Worm (Caenorhabditis elegans) whole organism, L4/young adult: ENCODE data around the gene Y67H2A.7.

Experiments
- W03F9.2 ChIP-seq: fragments of 150-350 bp; optimal IDR thresholded peaks from 2 replicates; lab custom pipeline; 2014; ENCODE audit warnings: missing biosample characterization, missing genetic modification characterization
- dao-5 ChIP-seq: sonication (generic microtip); optimal IDR thresholded peaks from 2 replicates; lab custom pipeline; 2016; ENCODE audit warnings: missing genotype, missing genetic modification characterization, moderate library complexity, missing compliant biosample characterization

ce11 chrIV:13304786-13305185 is 1.2 kb downstream of the Y67H2A.7 start:
- TF ChIP-seq dao-5 (tag; lab: Kevin White, UChicago) (no peak), W03F9.2 (tag; lab: Kevin White, UChicago) (no peak)
